Worm (Caenorhabditis elegans) whole organism, young adult: ENCODE results near the gene znf-207.

ENCODE experiments used
- K11D2.4 ChIP-seq: fragments of 200-800 bp; sonication (Bioruptor generic); IDR thresholded peaks from 2 replicates; pipeline ENCODE4 v1.3.6; 2022; ENCODE audit warnings: missing genetic modification reagents, missing genetic modification characterization, missing compliant biosample characterization
- Y67H2A.10 ChIP-seq: fragments of 200-800 bp; sonication (Bioruptor generic); conservative IDR thresholded peaks from 2 replicates; pipeline ENCODE4 v1.3.6; 2022; ENCODE audit warnings: missing genetic modification reagents, missing genetic modification characterization, missing compliant biosample characterization
- Y95B8A.8 ChIP-seq: fragments of 200-800 bp; sonication (Bioruptor generic); IDR thresholded peaks from 2 replicates; pipeline ENCODE4 v1.3.6; 2022; ENCODE audit warnings: missing genetic modification reagents, missing genetic modification characterization, missing compliant biosample characterization
- attf-3 ChIP-seq: fragments of 200-800 bp; sonication (Bioruptor generic); conservative IDR thresholded peaks from 2 replicates; pipeline ENCODE4 v1.3.6; 2022; ENCODE audit warnings: missing genetic modification reagents, missing genetic modification characterization, missing compliant biosample characterization
- egrh-3 ChIP-seq: fragments of 200-800 bp; sonication (Bioruptor generic); IDR thresholded peaks from 2 replicates; pipeline ENCODE4 v1.3.6; 2022; ENCODE audit warnings: missing genetic modification reagents, missing genetic modification characterization, missing compliant biosample characterization
- ekl-4 ChIP-seq: fragments of 200-800 bp; sonication (Bioruptor generic); IDR thresholded peaks from 2 replicates; pipeline ENCODE4 v1.3.6; 2022; ENCODE audit warnings: missing genetic modification reagents, missing genetic modification characterization, missing compliant biosample characterization
- hlh-12 ChIP-seq: sonication (generic microtip); optimal IDR thresholded peaks from 2 replicates; lab custom pipeline; 2016; ENCODE audit warnings: missing genetic modification characterization, missing compliant biosample characterization
- hsf-1 ChIP-seq: fragments of 200-800 bp; sonication (Bioruptor generic); IDR thresholded peaks from 2 replicates; pipeline ENCODE4 v1.3.6; 2022; ENCODE audit warnings: missing genetic modification reagents, missing genetic modification characterization, missing compliant biosample characterization
- let-526 ChIP-seq: fragments of 200-800 bp; sonication (Bioruptor generic); IDR thresholded peaks from 2 replicates; pipeline ENCODE4 v1.3.6; 2022; ENCODE audit warnings: missing genetic modification reagents, missing genetic modification characterization, missing compliant biosample characterization
- madf-8 ChIP-seq: fragments of 200-800 bp; sonication (Bioruptor generic); conservative IDR thresholded peaks from 2 replicates; pipeline ENCODE4 v1.3.6; 2022; ENCODE audit warnings: missing genetic modification reagents, missing genetic modification characterization, missing compliant biosample characterization
- nhr-120 ChIP-seq: fragments of 200-800 bp; sonication (Bioruptor generic); IDR thresholded peaks from 2 replicates; pipeline ENCODE4 v1.3.6; 2022; ENCODE audit warnings: missing genetic modification characterization, missing compliant biosample characterization
- repo-1 ChIP-seq: sonication (generic microtip); optimal IDR thresholded peaks from 2 replicates; lab custom pipeline; 2017; ENCODE audit warnings: mild to moderate bottlenecking, missing genetic modification characterization, missing compliant biosample characterization
- unc-62 ChIP-seq: fragments of 150-350 bp; optimal IDR thresholded peaks from 2 replicates; lab custom pipeline; 2014; ENCODE audit warnings: missing biosample characterization, missing genetic modification reagents, missing genetic modification characterization
- zim-3 ChIP-seq: sonication (generic microtip); optimal IDR thresholded peaks from 2 replicates; lab custom pipeline; 2017; ENCODE audit warnings: mild to moderate bottlenecking, missing genetic modification characterization, moderate library complexity, missing compliant biosample characterization

DNA sequence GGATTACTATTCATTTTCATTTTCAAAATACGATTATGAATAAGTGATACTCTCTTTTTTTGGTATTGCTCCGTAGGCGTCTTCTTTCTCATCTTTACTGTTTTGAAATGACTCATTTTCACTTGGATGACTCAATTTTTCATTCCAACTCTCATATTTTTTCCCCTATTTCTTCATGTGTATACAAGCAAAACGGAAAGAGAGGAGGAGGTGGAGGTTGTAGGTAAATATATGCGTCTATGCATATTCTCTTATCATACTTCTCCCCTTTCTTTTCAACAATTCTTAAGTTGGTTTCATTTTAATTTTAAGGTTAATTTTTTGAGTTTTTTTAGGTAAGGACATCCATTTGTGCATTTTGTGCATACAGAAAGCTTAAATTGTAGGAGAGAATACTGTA lies 24.7 kb upstream of the znf-207 start:
- TF ChIP-seq hlh-12 = no peak
- no peak for TF ChIP-seq unc-62 (GFP tag; lab: Kevin White, UChicago)
- TF ChIP-seq Y67H2A.10 (GFP tag; lab: Robert Waterston, UW) = no peak
- TF ChIP-seq madf-8 = no peak
- TF ChIP-seq nhr-120 = no peak
- no peak for TF ChIP-seq repo-1 (tag; lab: Kevin White, UChicago)
- no peak for TF ChIP-seq ekl-4 (GFP tag; lab: Robert Waterston, UW)
- no peak for TF ChIP-seq K11D2.4
- TF ChIP-seq zim-3 (tag; lab: Kevin White, UChicago) = no peak
- TF ChIP-seq egrh-3 = no peak
- TF ChIP-seq let-526 (GFP tag; lab: Robert Waterston, UW) = no peak
- TF ChIP-seq attf-3 (GFP tag; lab: Robert Waterston, UW) = no peak
- no peak for TF ChIP-seq hsf-1 (GFP tag; lab: Robert Waterston, UW)
- no peak for TF ChIP-seq Y95B8A.8 (GFP tag; lab: Robert Waterston, UW)
